Fruit fly (Drosophila melanogaster): ENCODE data around the gene Srp72.
A peak's percentile ranks its signal among the peaks of the same experiment; 100 is the strongest.

DNA sequence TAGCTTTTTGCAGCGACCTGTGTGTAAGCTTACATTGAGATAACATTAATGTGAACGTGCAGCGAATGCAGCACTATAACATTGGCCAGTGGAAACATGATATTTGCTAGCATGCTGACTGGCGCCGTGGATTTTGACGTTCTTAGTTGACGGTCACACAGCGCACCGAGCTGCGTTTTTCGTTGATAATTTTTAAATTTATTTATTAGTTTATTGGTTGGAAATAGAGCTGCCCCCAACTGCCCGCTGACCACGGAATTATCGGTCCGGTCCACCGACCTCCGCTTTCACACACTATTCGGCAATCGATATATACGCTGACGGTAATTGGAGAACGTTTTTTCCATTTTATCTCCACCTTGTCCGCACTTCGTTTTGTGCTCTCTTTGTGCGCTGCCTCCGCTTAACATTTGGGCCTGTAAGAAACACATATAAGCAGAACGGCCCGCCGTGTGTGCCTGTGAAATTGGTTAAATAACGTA is 33.3 kb downstream of the Srp72 start, which contains the start of gene H:
- no peak for TF ChIP-seq CG8478 (optimal IDR thresholded peaks at IDR 0.05)
- peak in 1 of 2 experiments; percentile 39 for TF ChIP-seq CTCF (optimal IDR thresholded peaks at IDR 0.05)
